Fruit fly (Drosophila melanogaster): ENCODE measurements around the gene CG43732.

The CG43732 gene

DNA sequence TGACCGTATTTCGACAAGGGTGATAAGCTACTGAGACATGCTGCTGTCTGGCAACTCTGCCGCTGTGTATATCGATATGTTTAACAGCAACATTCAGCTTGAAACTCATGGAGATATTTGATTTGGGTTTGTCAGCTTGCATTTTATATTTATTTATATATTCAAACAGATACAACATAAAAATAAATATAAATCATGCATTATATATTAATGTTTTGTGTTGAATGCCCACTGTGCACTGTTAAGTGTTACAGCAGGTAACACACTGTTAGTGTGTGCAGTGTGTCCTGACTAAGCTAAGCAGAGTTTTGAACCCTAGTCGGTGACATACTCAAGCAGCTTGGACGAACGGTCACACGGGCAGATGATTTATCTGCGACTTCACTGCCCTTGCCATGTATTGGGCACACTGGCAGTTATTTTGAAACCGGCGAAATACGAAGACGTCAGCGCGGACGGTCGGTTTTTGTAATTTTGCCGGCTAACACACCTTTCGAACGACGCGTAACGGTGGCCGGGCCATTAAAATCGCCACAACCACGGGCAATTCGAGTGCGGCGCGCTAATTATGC lies 33.7 kb downstream of the CG43732 start, which contains the start of the genes snRNP-U1-C and gukh (continued):
- no peak; the same call in 1 of the 3 replicates for TF ChIP-seq vnd (GFP tag; IDR thresholded peaks at IDR 0.05; ENCODE audit: partially characterized antibody)
- peak; percentile 86 for TF ChIP-seq MBD-R2 (GFP tag; IDR thresholded peaks at IDR 0.05)
- peak; percentile 85 for TF ChIP-seq CG11695 (GFP tag; IDR thresholded peaks at IDR 0.05)
- TF ChIP-seq CG12659 (GFP tag; optimal IDR thresholded peaks at IDR 0.05), result peak; percentile 92
- TF ChIP-seq pnt (GFP tag; optimal IDR thresholded peaks at IDR 0.05), result peak; percentile 36
- TF ChIP-seq CG32532 (GFP tag; IDR thresholded peaks at IDR 0.05), result peak; percentile 94
- TF ChIP-seq sisA (GFP tag; IDR thresholded peaks at IDR 0.05), result peak; percentile 68
- peak; percentile 30 for TF ChIP-seq CG34376 (GFP tag; optimal IDR thresholded peaks at IDR 0.05)
- TF ChIP-seq CG2889 (GFP tag; IDR thresholded peaks at IDR 0.05), result peak; percentile 86
- TF ChIP-seq zf30C (GFP tag; optimal IDR thresholded peaks at IDR 0.05), result no peak
- 0 out of 2 replicates have a peak, but pooled peaks have one; percentile 29 for TF ChIP-seq nerfin-2 (GFP tag; IDR thresholded peaks at IDR 0.05; ENCODE audit: partially characterized antibody)
- TF ChIP-seq Ets65A (GFP tag), result no peak
- TF ChIP-seq pzg (GFP tag; optimal IDR thresholded peaks at IDR 0.05), result peak; percentile 98
- TF ChIP-seq unc-4 (GFP tag; IDR thresholded peaks at IDR 0.05; ENCODE audit: partially characterized antibody), result peak; percentile 77
- TF ChIP-seq org-1 (GFP tag; optimal IDR thresholded peaks at IDR 0.05), result peak; percentile 42
- TF ChIP-seq slbo (GFP tag; IDR thresholded peaks at IDR 0.05), result peak; percentile 95
- peak; percentile 97 for TF ChIP-seq gfzf (GFP tag; optimal IDR thresholded peaks at IDR 0.05)
- peak; percentile 0 for TF ChIP-seq CG10431 (GFP tag; optimal IDR thresholded peaks at IDR 0.05)
- peak; percentile 73; the same call in 1 of the 2 replicates for TF ChIP-seq CG4730 (GFP tag; IDR thresholded peaks at IDR 0.05)
- no peak for TF ChIP-seq bigmax (GFP tag; optimal IDR thresholded peaks at IDR 0.05)
- TF ChIP-seq emc (GFP tag; optimal IDR thresholded peaks at IDR 0.05), result no peak
- peak; percentile 90 for TF ChIP-seq CG1603 (tag; optimal IDR thresholded peaks at IDR 0.05)
- TF ChIP-seq GATAe (GFP tag; conservative IDR thresholded peaks at IDR 0.05), result peak; percentile 59; the same call in 1 of the 2 replicates
- TF ChIP-seq CG10267 (tag; optimal IDR thresholded peaks at IDR 0.05), result peak; percentile 83
- TF ChIP-seq Spps (tag; optimal IDR thresholded peaks at IDR 0.05), result peak; percentile 50
- no peak for TF ChIP-seq mld (GFP tag; IDR thresholded peaks at IDR 0.05; ENCODE audit: partially characterized antibody)
- TF ChIP-seq cwo (GFP tag; optimal IDR thresholded peaks at IDR 0.05), result peak; percentile 66
- peak; percentile 83 for TF ChIP-seq sob (GFP tag; IDR thresholded peaks at IDR 0.05)
- TF ChIP-seq jumu (GFP tag; optimal IDR thresholded peaks at IDR 0.05), result peak; percentile 18
- TF ChIP-seq CG16815 (GFP tag; optimal IDR thresholded peaks at IDR 0.05), result peak; percentile 66
- peak; percentile 88 for TF ChIP-seq CG2712 (tag; optimal IDR thresholded peaks at IDR 0.05)
- TF ChIP-seq tna (GFP tag; IDR thresholded peaks at IDR 0.05; ENCODE audit: partially characterized antibody), result no peak
- TF ChIP-seq CG30020 (tag; optimal IDR thresholded peaks at IDR 0.05), result peak; percentile 66
- no peak for TF ChIP-seq CG8478 (optimal IDR thresholded peaks at IDR 0.05)
- TF ChIP-seq CG15073 (GFP tag; optimal IDR thresholded peaks at IDR 0.05), result no peak
- TF ChIP-seq CG12391 (tag; optimal IDR thresholded peaks at IDR 0.05), result peak; percentile 92
- peak; percentile 67 for TF ChIP-seq Atf3 (GFP tag; optimal IDR thresholded peaks at IDR 0.05)
- peak; percentile 64 for TF ChIP-seq wor (GFP tag; IDR thresholded peaks at IDR 0.05)
- peak; percentile 32; the same call in 1 of the 2 replicates for TF ChIP-seq danr (GFP tag; IDR thresholded peaks at IDR 0.05)
- no peak for TF ChIP-seq CG12744 (GFP tag; optimal IDR thresholded peaks at IDR 0.05)
- TF ChIP-seq CG30431 (GFP tag; optimal IDR thresholded peaks at IDR 0.05), result peak; percentile 46
- TF ChIP-seq caup (GFP tag; optimal IDR thresholded peaks at IDR 0.05; ENCODE audit: severe bottlenecking), result peak; percentile 74
- TF ChIP-seq ranshi (GFP tag; IDR thresholded peaks at IDR 0.05), result peak; percentile 78
- peak; percentile 53 for TF ChIP-seq CG34224 (GFP tag; IDR thresholded peaks at IDR 0.05; ENCODE audit: partially characterized antibody)
- TF ChIP-seq BEAF-32 (GFP tag; optimal IDR thresholded peaks at IDR 0.05), result peak; percentile 79
- TF ChIP-seq CG43689 (GFP tag; IDR thresholded peaks at IDR 0.05), result peak; percentile 73; the same call in 1 of the 2 replicates
- TF ChIP-seq CoRest (tag; optimal IDR thresholded peaks at IDR 0.05), result peak; percentile 82
- TF ChIP-seq CG3847 (GFP tag; IDR thresholded peaks at IDR 0.05), result peak; percentile 91
- TF ChIP-seq CrebB (tag; optimal IDR thresholded peaks at IDR 0.05), result peak; percentile 76
